Fruit fly (Drosophila melanogaster) whole organism, embryonic: ENCODE results near the gene SPH93.

Source experiments
- Adf1 ChIP-seq: fragments of 200-800 bp; sonication (Bioruptor generic); IDR thresholded peaks from 2 replicates; pipeline ENCODE4 v1.3.6; 2022; ENCODE audit warnings: missing biosample characterization, missing genetic modification characterization
- Atf-2 ChIP-seq: fragments of 200-800 bp; sonication (Bioruptor generic); optimal IDR thresholded peaks from 2 replicates; lab custom pipeline; 2016; ENCODE audit warnings: missing biosample characterization, missing genetic modification characterization
- CG1024 ChIP-seq: fragments of 200-800 bp; sonication (Bioruptor generic); IDR thresholded peaks from 2 replicates; pipeline ENCODE4 v1.3.6; 2022; ENCODE audit warnings: missing biosample characterization, missing genetic modification characterization
- CG10267 ChIP-seq: fragments of 200-800 bp; sonication (Bioruptor generic); optimal IDR thresholded peaks from 2 replicates; lab custom pipeline; 2018; ENCODE audit warnings: missing biosample characterization, mild to moderate bottlenecking, missing genetic modification characterization, moderate library complexity
- CG10654 ChIP-seq: fragments of 200-800 bp; sonication (Bioruptor generic); optimal IDR thresholded peaks from 2 replicates; lab custom pipeline; 2016; ENCODE audit warnings: missing biosample characterization, missing genetic modification characterization
- CG10959 ChIP-seq: fragments of 200-800 bp; sonication (Bioruptor generic); IDR thresholded peaks from 2 replicates; pipeline ENCODE4 v1.3.6; 2022; ENCODE audit warnings: missing biosample characterization, missing genetic modification characterization
- CG12071 ChIP-seq: fragments of 200-800 bp; sonication (Bioruptor generic); optimal IDR thresholded peaks from 3 replicates; lab custom pipeline; 2018; ENCODE audit warnings: missing biosample characterization, mild to moderate bottlenecking, missing genetic modification characterization
- CG12155 ChIP-seq: fragments of 200-800 bp; sonication (Bioruptor generic); optimal IDR thresholded peaks from 3 replicates; lab custom pipeline; 2016; ENCODE audit warnings: missing biosample characterization, missing genetic modification characterization
- CG12942 ChIP-seq: fragments of 200-800 bp; sonication (Bioruptor generic); optimal IDR thresholded peaks from 3 replicates; lab custom pipeline; 2016; ENCODE audit warnings: missing biosample characterization, missing genetic modification characterization
- CG14050 ChIP-seq: fragments of 200-800 bp; sonication (Bioruptor generic); IDR thresholded peaks from 3 replicates; pipeline ENCODE4 v1.3.6; 2022; ENCODE audit warnings: missing biosample characterization, missing genetic modification characterization
- CG14441 ChIP-seq: fragments of 200-800 bp; sonication (Bioruptor generic); IDR thresholded peaks from 2 replicates; pipeline ENCODE4 v1.3.6; 2022; ENCODE audit warnings: missing biosample characterization, missing genetic modification characterization
- CG17385 ChIP-seq: fragments of 200-800 bp; sonication (Bioruptor generic); optimal IDR thresholded peaks from 3 replicates; lab custom pipeline; 2018; ENCODE audit warnings: missing biosample characterization, mild to moderate bottlenecking, missing genetic modification characterization
- CG2129 ChIP-seq: fragments of 200-800 bp; sonication (Bioruptor generic); IDR thresholded peaks from 2 replicates; pipeline ENCODE4 v1.3.6; 2022; ENCODE audit warnings: missing biosample characterization, missing genetic modification characterization; ENCODE audit not compliant: partially characterized antibody
- CG2875 ChIP-seq: fragments of 200-800 bp; sonication (Bioruptor generic); optimal IDR thresholded peaks from 2 replicates; lab custom pipeline; 2017; ENCODE audit warnings: missing biosample characterization, mild to moderate bottlenecking, missing genetic modification characterization, missing genetic modification reagents
- CG31224 ChIP-seq: fragments of 200-800 bp; sonication (Bioruptor generic); IDR thresholded peaks from 2 replicates; pipeline ENCODE4 v1.3.6; 2022; ENCODE audit warnings: missing biosample characterization, missing genetic modification characterization
- CG31441 ChIP-seq: fragments of 200-800 bp; sonication (Bioruptor generic); IDR thresholded peaks from 2 replicates; pipeline ENCODE4 v1.3.6; 2022; ENCODE audit warnings: missing biosample characterization, missing genetic modification characterization
- CG3407 ChIP-seq: fragments of 200-800 bp; sonication (Bioruptor generic); optimal IDR thresholded peaks from 2 replicates; lab custom pipeline; 2018; ENCODE audit warnings: missing biosample characterization, mild to moderate bottlenecking, missing genetic modification characterization
- CG3847 ChIP-seq: fragments of 200-800 bp; sonication (Bioruptor generic); IDR thresholded peaks from 2 replicates; pipeline ENCODE4 v1.3.6; 2022; ENCODE audit warnings: missing biosample characterization, missing genetic modification characterization
- CG6765 ChIP-seq: fragments of 200-800 bp; sonication (Bioruptor generic); optimal IDR thresholded peaks from 3 replicates; lab custom pipeline; 2017; ENCODE audit warnings: missing biosample characterization, mild to moderate bottlenecking, missing genetic modification characterization
- CG7987 ChIP-seq: fragments of 200-800 bp; sonication (Bioruptor generic); optimal IDR thresholded peaks from 2 replicates; lab custom pipeline; 2018; ENCODE audit warnings: missing biosample characterization, mild to moderate bottlenecking, missing genetic modification characterization, moderate library complexity
- Dbx ChIP-seq: fragments of 200-800 bp; sonication (Bioruptor generic); IDR thresholded peaks from 3 replicates; pipeline ENCODE4 v1.3.6; 2022; ENCODE audit warnings: missing biosample characterization, missing genetic modification characterization
- Doc2 ChIP-seq: fragments of 200-800 bp; sonication (Bioruptor generic); IDR thresholded peaks from 2 replicates; pipeline ENCODE4 v1.3.6; 2022; ENCODE audit warnings: missing biosample characterization, missing genetic modification characterization
- E2f2 ChIP-seq: fragments of 200-800 bp; sonication (Bioruptor generic); IDR thresholded peaks from 2 replicates; pipeline ENCODE4 v1.3.6; 2022; ENCODE audit warnings: missing biosample characterization, missing genetic modification characterization
- Eip74EF ChIP-seq, 2 experiments: fragments of 200-800 bp in 1 of 2; fragments of >200 bp in 1 of 2; sonication (Bioruptor generic) in 1 of 2; optimal IDR thresholded peaks; 2 replicates each; lab custom pipeline; 2017 to 2019; ENCODE audit warnings: missing biosample characterization in 2 of 2, missing genetic modification characterization in 2 of 2, mild to moderate bottlenecking in 1 of 2, moderate library complexity in 1 of 2
- Hmr ChIP-seq: fragments of 200-800 bp; sonication (Bioruptor generic); optimal IDR thresholded peaks from 3 replicates; lab custom pipeline; 2017; ENCODE audit warnings: mild to moderate bottlenecking, missing biosample characterization, missing genetic modification reagents, missing genetic modification characterization
- Hr39 ChIP-seq: fragments of >200 bp; optimal IDR thresholded peaks from 2 replicates; lab custom pipeline; 2017
- Hr78 ChIP-seq, 2 experiments: fragments of 200-800 bp in 1 of 2; fragments of >200 bp in 1 of 2; sonication (Bioruptor generic) in 1 of 2; optimal IDR thresholded peaks; 2 replicates each; lab custom pipeline; 2017 to 2019; ENCODE audit warnings: missing biosample characterization in 2 of 2, missing genetic modification characterization in 2 of 2, mild to moderate bottlenecking in 1 of 2, moderate library complexity in 1 of 2
- MESR4 ChIP-seq: fragments of 200-800 bp; sonication (Bioruptor generic); optimal IDR thresholded peaks from 2 replicates; lab custom pipeline; 2018; ENCODE audit warnings: missing biosample characterization, mild to moderate bottlenecking, missing genetic modification characterization, moderate library complexity
- Med ChIP-seq: fragments of 200-800 bp; sonication (Bioruptor generic); peaks from one replicate; lab custom pipeline; 2016; ENCODE audit warnings: missing biosample characterization, missing genetic modification characterization, mild to moderate bottlenecking, inconsistent platforms, moderate library complexity
- NfI ChIP-seq: fragments of 200-800 bp; sonication (Bioruptor generic); optimal IDR thresholded peaks from 3 replicates; lab custom pipeline; 2018; ENCODE audit warnings: missing biosample characterization, mild to moderate bottlenecking, missing genetic modification characterization, moderate library complexity
- Poxn ChIP-seq: fragments of 200-800 bp; sonication (Bioruptor generic); IDR thresholded peaks from 2 replicates; pipeline ENCODE4 v1.3.6; 2022; ENCODE audit warnings: missing biosample characterization, missing genetic modification characterization
- Ptx1 ChIP-seq: fragments of 200-800 bp; sonication (Bioruptor generic); IDR thresholded peaks from 2 replicates; pipeline ENCODE4 v1.3.6; 2022; ENCODE audit warnings: missing biosample characterization, missing genetic modification characterization
- Sox100B ChIP-seq: fragments of 200-800 bp; sonication (Bioruptor generic); optimal IDR thresholded peaks from 3 replicates; lab custom pipeline; 2018; ENCODE audit warnings: missing biosample characterization, mild to moderate bottlenecking, missing genetic modification characterization
- YL-1 ChIP-seq: fragments of 200-800 bp; sonication (Bioruptor generic); optimal IDR thresholded peaks from 3 replicates; lab custom pipeline; 2017; ENCODE audit warnings: missing biosample characterization, mild to moderate bottlenecking, missing genetic modification characterization
- bsh ChIP-seq, 2 experiments: fragments of 200-800 bp; sonication (Bioruptor generic); optimal IDR thresholded peaks; 2 replicates each; lab custom pipeline; 2017 to 2018; ENCODE audit warnings: mild to moderate bottlenecking in 2 of 2, missing biosample characterization in 2 of 2, missing genetic modification characterization in 2 of 2, moderate library complexity in 1 of 2
- btn ChIP-seq: fragments of 200-800 bp; sonication (Bioruptor generic); optimal IDR thresholded peaks from 2 replicates; lab custom pipeline; 2016; ENCODE audit warnings: missing biosample characterization, missing genetic modification characterization
- crp ChIP-seq, 2 experiments: fragments of 200-800 bp; sonication (Bioruptor generic); optimal IDR thresholded peaks; 2 replicates in 1 of 2; 3 replicates in 1 of 2; lab custom pipeline; 2017; ENCODE audit warnings: missing biosample characterization in 2 of 2, missing genetic modification characterization in 2 of 2, mild to moderate bottlenecking in 1 of 2, moderate library complexity in 1 of 2
- dysf ChIP-seq: fragments of 200-800 bp; sonication (Bioruptor generic); IDR thresholded peaks from 3 replicates; pipeline ENCODE4 v1.3.6; 2022; ENCODE audit warnings: missing biosample characterization, missing genetic modification characterization
- esg ChIP-seq: fragments of 200-800 bp; sonication (Bioruptor generic); conservative IDR thresholded peaks from 2 replicates; pipeline ENCODE4 v1.3.6; 2022; ENCODE audit warnings: missing biosample characterization, missing genetic modification characterization
- gcm2 ChIP-seq: fragments of 200-800 bp; sonication (Bioruptor generic); optimal IDR thresholded peaks from 2 replicates; lab custom pipeline; 2016; ENCODE audit warnings: missing biosample characterization, missing genetic modification characterization
- hb ChIP-seq: fragments of 200-800 bp; sonication (Bioruptor generic); IDR thresholded peaks from 3 replicates; pipeline ENCODE4 v1.3.6; 2022; ENCODE audit warnings: missing biosample characterization, missing genetic modification characterization; ENCODE audit not compliant: partially characterized antibody
- inv ChIP-seq: fragments of 200-800 bp; sonication (Bioruptor generic); IDR thresholded peaks from 2 replicates; pipeline ENCODE4 v1.3.6; 2022; ENCODE audit warnings: missing biosample characterization, missing genetic modification characterization; ENCODE audit not compliant: partially characterized antibody
- kni ChIP-seq: fragments of 200-800 bp; sonication (Bioruptor generic); optimal IDR thresholded peaks from 3 replicates; lab custom pipeline; 2017; ENCODE audit warnings: mild to moderate bottlenecking, missing biosample characterization, missing genetic modification reagents, missing genetic modification characterization
- prd ChIP-seq, 3 experiments: fragments of >200 bp in 2 of 3; fragments of 200-800 bp in 1 of 3; sonication (Bioruptor generic) in 1 of 3; optimal IDR thresholded peaks in 2 of 3; IDR thresholded peaks in 1 of 3; 2 replicates in 2 of 3; 3 replicates in 1 of 3; pipeline versions ENCODE4 v1.3.6 to Lab custom; 2017 to 2022; ENCODE audit warnings: missing biosample characterization in 1 of 3, missing genetic modification characterization in 1 of 3
- repo ChIP-seq: fragments of 200-800 bp; sonication (Bioruptor generic); optimal IDR thresholded peaks from 2 replicates; lab custom pipeline; 2016; ENCODE audit warnings: missing biosample characterization, missing genetic modification characterization
- salm ChIP-seq: fragments of 200-800 bp; sonication (Bioruptor generic); optimal IDR thresholded peaks from 2 replicates; lab custom pipeline; 2018; ENCODE audit warnings: missing biosample characterization, mild to moderate bottlenecking, missing genetic modification characterization
- sna ChIP-seq: fragments of 200-800 bp; sonication (Bioruptor generic); IDR thresholded peaks from 2 replicates; pipeline ENCODE4 v1.3.6; 2022; ENCODE audit warnings: missing biosample characterization, missing genetic modification characterization; ENCODE audit not compliant: partially characterized antibody

The SPH93 gene

DNA sequence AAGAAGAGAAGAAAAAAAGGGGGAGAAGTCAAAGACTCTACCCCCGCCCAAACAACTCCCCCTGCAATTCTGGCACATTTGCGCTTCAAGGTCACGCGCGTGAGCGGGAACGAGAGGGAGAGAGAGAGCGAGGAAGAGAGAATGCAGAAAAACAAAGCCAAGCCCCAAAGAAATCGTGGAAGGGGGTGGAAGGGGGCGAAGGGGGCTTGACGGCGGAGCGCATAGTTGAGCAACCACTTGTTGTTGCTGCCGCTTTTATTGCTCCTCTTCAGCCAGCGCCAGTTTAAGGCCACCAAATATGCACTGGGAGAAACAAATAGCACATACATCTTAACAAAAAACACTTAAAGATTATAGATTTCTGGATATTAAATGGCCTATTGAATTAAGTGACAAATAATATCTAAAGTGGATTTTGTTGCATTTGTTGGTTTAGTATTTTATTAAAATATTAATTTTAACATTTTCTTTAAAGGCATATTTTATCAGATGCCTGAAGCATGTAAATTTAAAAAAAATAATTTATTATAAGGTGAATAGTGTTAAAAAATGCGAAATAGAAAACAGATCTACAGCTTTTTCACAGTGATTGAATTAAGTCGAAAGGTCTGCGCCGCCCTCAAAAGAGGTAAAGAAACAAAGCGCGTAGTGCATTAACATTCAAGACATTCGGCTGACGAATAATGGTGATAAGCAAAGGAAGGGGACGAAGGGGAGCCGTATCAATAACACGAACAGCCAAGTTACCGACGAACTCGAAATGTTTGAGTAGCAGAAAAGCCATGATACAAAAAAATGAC is 25.7 kb downstream of the SPH93 start (continued):
- peak; percentile 74 for TF ChIP-seq Med (GFP tag; lab: Kevin White, UChicago)
- TF ChIP-seq salm: peak; percentile 98
- peak; percentile 91 for TF ChIP-seq CG14441
- TF ChIP-seq btn: no peak
- TF ChIP-seq esg (GFP tag; lab: Robert Waterston, UW): peak; percentile 93
- no peak for TF ChIP-seq Hr39 (lab: Kevin White, UChicago)
- TF ChIP-seq Hr78 (GFP tag; optimal IDR thresholded peaks at IDR 0.05; lab: Kevin White, UChicago): peak in 1 of 2 experiments; percentile 96
- TF ChIP-seq Sox100B (GFP tag; lab: Kevin White, UChicago): peak; percentile 99
- peak; percentile 94 for TF ChIP-seq NfI (GFP tag; lab: Kevin White, UChicago)
- TF ChIP-seq CG14050 (GFP tag; lab: Robert Waterston, UW): peak; percentile 80
- no peak for TF ChIP-seq prd (optimal IDR thresholded peaks at IDR 0.05; lab: Kevin White, UChicago)
- TF ChIP-seq prd (GFP tag; IDR thresholded peaks at IDR 0.05; lab: Robert Waterston, UW): peak; percentile 92
- TF ChIP-seq Dbx (GFP tag; lab: Robert Waterston, UW): peak; percentile 60; the same call in 2 of the 3 replicates
- TF ChIP-seq Doc2 (GFP tag; lab: Robert Waterston, UW): peak; percentile 88
- TF ChIP-seq CG31224: peak; percentile 80
- TF ChIP-seq sna (GFP tag; lab: Robert Waterston, UW): no peak
- TF ChIP-seq bsh (GFP tag; optimal IDR thresholded peaks at IDR 0.05; lab: Kevin White, UChicago): peak; percentile 73 to 97
- peak; percentile 83 for TF ChIP-seq Ptx1
- peak; percentile 81 for TF ChIP-seq CG2875 (GFP tag; lab: Kevin White, UChicago)
- TF ChIP-seq Eip74EF (GFP tag; optimal IDR thresholded peaks at IDR 0.05; lab: Kevin White, UChicago): peak in 1 of 2 experiments; percentile 67
- TF ChIP-seq CG2129: no peak
- TF ChIP-seq CG17385 (GFP tag; lab: Kevin White, UChicago): peak; percentile 94
- peak; percentile 27 for TF ChIP-seq repo (GFP tag; lab: Kevin White, UChicago)
- peak; percentile 76 for TF ChIP-seq CG1024 (GFP tag; lab: Robert Waterston, UW)
- peak; percentile 88 for TF ChIP-seq dysf (GFP tag; lab: Robert Waterston, UW)
- TF ChIP-seq CG12942 (GFP tag; lab: Kevin White, UChicago): peak; percentile 89
- peak; percentile 92 for TF ChIP-seq CG3407
- TF ChIP-seq E2f2 (GFP tag; lab: Robert Waterston, UW): peak; percentile 76
- TF ChIP-seq CG31441 (GFP tag; lab: Robert Waterston, UW): peak; percentile 100
- peak; percentile 95 for TF ChIP-seq CG10654
- TF ChIP-seq hb: no peak
- peak; percentile 53 for TF ChIP-seq Atf-2 (GFP tag; lab: Kevin White, UChicago)
- TF ChIP-seq CG10959 (GFP tag; lab: Robert Waterston, UW): peak; percentile 59; the same call in 1 of the 2 replicates
- no peak for TF ChIP-seq inv (GFP tag; lab: Robert Waterston, UW)
- peak; percentile 83 for TF ChIP-seq kni
- peak; percentile 8 for TF ChIP-seq MESR4 (GFP tag; lab: Kevin White, UChicago)
- peak; percentile 85 for TF ChIP-seq CG7987 (GFP tag; lab: Kevin White, UChicago)
- peak; percentile 94 for TF ChIP-seq CG6765 (GFP tag; lab: Kevin White, UChicago)
- peak; percentile 87 for TF ChIP-seq CG12155 (GFP tag; lab: Kevin White, UChicago)
- TF ChIP-seq Hmr (GFP tag; lab: Kevin White, UChicago): peak; percentile 95
- TF ChIP-seq crp (GFP tag; optimal IDR thresholded peaks at IDR 0.05; lab: Kevin White, UChicago): peak in 1 of 2 experiments; percentile 44
- TF ChIP-seq gcm2: no peak
- peak; percentile 94 for TF ChIP-seq CG10267 (tag; lab: Kevin White, UChicago)
- peak; percentile 85 for TF ChIP-seq CG3847 (GFP tag; lab: Robert Waterston, UW)
- peak; percentile 47 for TF ChIP-seq Adf1
- peak; percentile 51; the same call in 1 of the 2 replicates for TF ChIP-seq Poxn
- peak; percentile 85 for TF ChIP-seq CG12071 (GFP tag; lab: Kevin White, UChicago)
- peak; percentile 6 for TF ChIP-seq YL-1 (GFP tag; lab: Kevin White, UChicago)
